Worm (Caenorhabditis elegans) whole organism, late embryonic: ENCODE measurements around the gene grl-22.

Source experiments
- C38D4.7 ChIP-seq: fragments of 200-800 bp; sonication (Bioruptor generic); optimal IDR thresholded peaks from 2 replicates; lab custom pipeline; 2018; ENCODE audit warnings: mild to moderate bottlenecking, missing genetic modification characterization, moderate library complexity, missing compliant biosample characterization
- F13H6.1 ChIP-seq: sonication (generic microtip); optimal IDR thresholded peaks from 2 replicates; lab custom pipeline; 2016; ENCODE audit warnings: missing genetic modification characterization, missing compliant biosample characterization
- ama-1 ChIP-seq: fragments of 150-350 bp; optimal IDR thresholded peaks from 2 replicates; lab custom pipeline; 2014
- dmd-4 ChIP-seq: sonication (generic microtip); optimal IDR thresholded peaks from 2 replicates; lab custom pipeline; 2016; ENCODE audit warnings: borderline replicate concordance, missing genetic modification characterization, missing compliant biosample characterization
- dve-1 ChIP-seq: sonication (generic microtip); optimal IDR thresholded peaks from 2 replicates; lab custom pipeline; 2017; ENCODE audit warnings: antibody characterized with exemption, mild to moderate bottlenecking, missing genetic modification characterization, missing compliant biosample characterization
- fkh-10 ChIP-seq: fragments of 150-350 bp; optimal IDR thresholded peaks from 2 replicates; lab custom pipeline; 2014; ENCODE audit warnings: missing biosample characterization, missing genetic modification reagents, missing genetic modification characterization
- gmeb-2 ChIP-seq: sonication (generic microtip); optimal IDR thresholded peaks from 2 replicates; lab custom pipeline; 2016; ENCODE audit warnings: missing genetic modification characterization, inconsistent platforms, missing compliant biosample characterization
- hlh-15 ChIP-seq: sonication (generic microtip); optimal IDR thresholded peaks from 2 replicates; lab custom pipeline; 2016; ENCODE audit warnings: missing genetic modification characterization, missing compliant biosample characterization
- nhr-11 ChIP-seq: fragments of 150-350 bp; optimal IDR thresholded peaks from 2 replicates; lab custom pipeline; 2014; ENCODE audit warnings: missing biosample characterization, missing genetic modification characterization
- nhr-232 ChIP-seq: sonication (generic microtip); optimal IDR thresholded peaks from 2 replicates; lab custom pipeline; 2016; ENCODE audit warnings: missing genetic modification characterization, missing compliant biosample characterization
- pros-1 ChIP-seq: fragments of 150-350 bp; optimal IDR thresholded peaks from 2 replicates; lab custom pipeline; 2014; ENCODE audit warnings: missing biosample characterization, missing genetic modification reagents, missing genetic modification characterization

DNA sequence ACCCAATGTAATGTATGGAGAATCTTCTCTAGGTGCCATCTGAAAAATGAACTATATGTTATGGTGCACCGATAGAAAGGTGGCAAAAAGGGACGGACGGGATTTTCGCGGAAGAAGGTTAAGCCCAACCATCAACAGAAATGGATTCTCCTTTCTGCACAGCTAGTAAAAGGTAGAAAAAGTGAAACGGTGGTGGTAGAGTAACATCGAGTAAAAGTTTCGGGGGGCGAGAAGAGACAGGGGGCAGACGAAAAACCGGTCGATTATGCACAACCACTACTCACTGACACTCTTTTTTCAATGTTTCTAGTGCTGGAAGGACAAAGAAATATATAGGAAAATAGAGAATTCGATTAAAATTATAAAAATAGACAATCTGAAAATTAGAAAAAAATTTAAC, 5.7 kb upstream of the grl-22 start:
- TF ChIP-seq ama-1 (no peak), fkh-10 (GFP tag; lab: Kevin White, UChicago) (no peak), dve-1 (no peak), F13H6.1 (tag; lab: Kevin White, UChicago) (no peak), C38D4.7 (no peak), nhr-11 (tag; lab: Kevin White, UChicago) (no peak), hlh-15 (no peak), nhr-232 (tag; lab: Kevin White, UChicago) (no peak), pros-1 (tag; lab: Kevin White, UChicago) (no peak), dmd-4 (tag; lab: Kevin White, UChicago) (no peak), gmeb-2 (no peak)
